Worm (Caenorhabditis elegans): ENCODE measurements around the gene aka-1.

- no peak for TF ChIP-seq pha-4 (GFP tag; IDR thresholded peaks at IDR 0.05)
- no peak for TF ChIP-seq pha-4 (tag; optimal IDR thresholded peaks at IDR 0.05)
- TF ChIP-seq ama-1 (optimal IDR thresholded peaks at IDR 0.05), result no peak
- TF ChIP-seq jun-1 (tag; optimal IDR thresholded peaks at IDR 0.05), result no peak
- TF ChIP-seq lin-13 (GFP tag; optimal IDR thresholded peaks at IDR 0.05), result no peak
- no peak for TF ChIP-seq dmd-8 (GFP tag; IDR thresholded peaks at IDR 0.05)
- TF ChIP-seq ztf-7 (tag; optimal IDR thresholded peaks at IDR 0.05), result no peak
- TF ChIP-seq tag-97 (GFP tag; IDR thresholded peaks at IDR 0.05), result no peak
- no peak for TF ChIP-seq skn-1 (tag; optimal IDR thresholded peaks at IDR 0.05)
- TF ChIP-seq lin-15B (tag; optimal IDR thresholded peaks at IDR 0.05), result no peak
- no peak for TF ChIP-seq lin-39 (tag; optimal IDR thresholded peaks at IDR 0.05)
- no peak for TF ChIP-seq ceh-28 (tag; optimal IDR thresholded peaks at IDR 0.05)
- no peak for TF ChIP-seq R02D3.7 (tag; optimal IDR thresholded peaks at IDR 0.05)
- no peak for TF ChIP-seq T20F7.1 (GFP tag; optimal IDR thresholded peaks at IDR 0.05)
- TF ChIP-seq F37D6.2 (tag; optimal IDR thresholded peaks at IDR 0.05), result no peak
These were observed 21.1 kb upstream of the aka-1 start, which contains the start of gene srab-14 for ce11 chrII:7499390-7499789.

Data from whole organism, L4 larva.